Worm (Caenorhabditis elegans): ENCODE measurements around the gene C44B9.3.

- TF ChIP-seq nhr-90 (tag; optimal IDR thresholded peaks at IDR 0.05) (no peak), attf-3 (GFP tag; conservative IDR thresholded peaks at IDR 0.05) (no peak), dox-1 (GFP tag; IDR thresholded peaks at IDR 0.05) (no peak), T26A5.8 (tag; optimal IDR thresholded peaks at IDR 0.05) (no peak), cebp-2 (GFP tag; IDR thresholded peaks at IDR 0.05) (no peak), efl-1 (GFP tag; optimal IDR thresholded peaks at IDR 0.05) (no peak), zfh-2 (GFP tag; conservative IDR thresholded peaks at IDR 0.05) (no peak), die-1 (tag; optimal IDR thresholded peaks at IDR 0.05) (no peak), F57C9.4 (tag; optimal IDR thresholded peaks at IDR 0.05) (no peak), B0019.2 (GFP tag; conservative IDR thresholded peaks at IDR 0.05) (no peak)
These were observed 10.4 kb downstream of the C44B9.3 start for ce11 chrIII:10869595-10869994.

Measured in whole organism, young adult.